Worm (Caenorhabditis elegans) whole organism, late embryonic: Measurements from ENCODE around the gene F56D6.23.

Experiments used
- C08G9.2 ChIP-seq: sonication (generic microtip); optimal IDR thresholded peaks from 2 replicates; lab custom pipeline; 2016; ENCODE audit warnings: mild to moderate bottlenecking, missing genetic modification characterization, moderate library complexity, missing compliant biosample characterization
- C38D4.7 ChIP-seq: fragments of 200-800 bp; sonication (Bioruptor generic); optimal IDR thresholded peaks from 2 replicates; lab custom pipeline; 2018; ENCODE audit warnings: mild to moderate bottlenecking, missing genetic modification characterization, moderate library complexity, missing compliant biosample characterization
- F13H6.1 ChIP-seq: sonication (generic microtip); optimal IDR thresholded peaks from 2 replicates; lab custom pipeline; 2016; ENCODE audit warnings: missing genetic modification characterization, missing compliant biosample characterization
- K02D7.2 ChIP-seq: sonication (generic microtip); optimal IDR thresholded peaks from 2 replicates; lab custom pipeline; 2017; ENCODE audit warnings: mild to moderate bottlenecking, missing genetic modification characterization, missing compliant biosample characterization
- K09A11.1 ChIP-seq: sonication (generic microtip); optimal IDR thresholded peaks from 2 replicates; lab custom pipeline; 2017; ENCODE audit warnings: antibody characterized with exemption, mild to moderate bottlenecking, missing genetic modification characterization, missing compliant biosample characterization; ENCODE audit not compliant: insufficient read depth
- T23F11.4 ChIP-seq: fragments of 200-800 bp; sonication (Bioruptor generic); optimal IDR thresholded peaks from 2 replicates; lab custom pipeline; 2018; ENCODE audit warnings: mild to moderate bottlenecking, missing genetic modification characterization, missing compliant biosample characterization
- Y22D7AL.16 ChIP-seq: sonication (generic microtip); optimal IDR thresholded peaks from 2 replicates; lab custom pipeline; 2016; ENCODE audit warnings: missing genetic modification characterization, missing compliant biosample characterization
- ama-1 ChIP-seq: fragments of 150-350 bp; optimal IDR thresholded peaks from 2 replicates; lab custom pipeline; 2014
- ceh-14 ChIP-seq: sonication (generic microtip); optimal IDR thresholded peaks from 2 replicates; lab custom pipeline; 2016; ENCODE audit warnings: missing genotype, missing genetic modification characterization, missing compliant biosample characterization
- ceh-18 ChIP-seq: sonication (generic microtip); optimal IDR thresholded peaks from 2 replicates; lab custom pipeline; 2016; ENCODE audit warnings: missing genetic modification characterization, missing compliant biosample characterization
- ceh-22 ChIP-seq: sonication (generic microtip); optimal IDR thresholded peaks from 2 replicates; lab custom pipeline; 2017; ENCODE audit warnings: missing biosample characterization, missing genetic modification characterization
- ceh-31 ChIP-seq: sonication (generic microtip); optimal IDR thresholded peaks from 2 replicates; lab custom pipeline; 2016; ENCODE audit warnings: missing genetic modification characterization, missing compliant biosample characterization
- ceh-34 ChIP-seq: sonication (generic microtip); optimal IDR thresholded peaks from 2 replicates; lab custom pipeline; 2016; ENCODE audit warnings: mild to moderate bottlenecking, missing genetic modification characterization, missing compliant biosample characterization
- ceh-45 ChIP-seq: fragments of 200-800 bp; sonication (Bioruptor generic); IDR thresholded peaks from 2 replicates; pipeline ENCODE4 v1.3.6; 2022; ENCODE audit warnings: missing genetic modification reagents, missing genetic modification characterization, missing compliant biosample characterization
- ceh-48 ChIP-seq: sonication (generic microtip); optimal IDR thresholded peaks from 2 replicates; lab custom pipeline; 2016; ENCODE audit warnings: missing genetic modification characterization, inconsistent platforms, missing compliant biosample characterization
- ceh-6 ChIP-seq: fragments of 200-800 bp; sonication (Bioruptor generic); optimal IDR thresholded peaks from 2 replicates; lab custom pipeline; 2018; ENCODE audit warnings: mild to moderate bottlenecking, missing genetic modification characterization, missing compliant biosample characterization
- ceh-9 ChIP-seq: sonication (generic microtip); optimal IDR thresholded peaks from 2 replicates; lab custom pipeline; 2016; ENCODE audit warnings: mild to moderate bottlenecking, missing genetic modification characterization, inconsistent platforms, missing compliant biosample characterization
- dmd-4 ChIP-seq: sonication (generic microtip); optimal IDR thresholded peaks from 2 replicates; lab custom pipeline; 2016; ENCODE audit warnings: borderline replicate concordance, missing genetic modification characterization, missing compliant biosample characterization
- elt-2 ChIP-seq: sonication (generic microtip); optimal IDR thresholded peaks from 2 replicates; lab custom pipeline; 2016; ENCODE audit warnings: missing genetic modification reagents, missing genetic modification characterization, missing compliant biosample characterization
- elt-4 ChIP-seq: sonication (generic microtip); optimal IDR thresholded peaks from 2 replicates; lab custom pipeline; 2016; ENCODE audit warnings: missing genetic modification characterization, missing compliant biosample characterization
- ets-4 ChIP-seq: sonication (generic microtip); optimal IDR thresholded peaks from 2 replicates; lab custom pipeline; 2016; ENCODE audit warnings: missing genetic modification characterization, missing compliant biosample characterization
- fkh-10 ChIP-seq: fragments of 150-350 bp; optimal IDR thresholded peaks from 2 replicates; lab custom pipeline; 2014; ENCODE audit warnings: missing biosample characterization, missing genetic modification reagents, missing genetic modification characterization
- fkh-6 ChIP-seq: sonication (generic microtip); optimal IDR thresholded peaks from 2 replicates; lab custom pipeline; 2016; ENCODE audit warnings: missing genetic modification characterization, missing compliant biosample characterization
- hlh-8 ChIP-seq: sonication (generic microtip); optimal IDR thresholded peaks from 2 replicates; lab custom pipeline; 2016; ENCODE audit warnings: missing genotype, missing genetic modification characterization, missing compliant biosample characterization
- mec-3 ChIP-seq: sonication (generic microtip); optimal IDR thresholded peaks from 2 replicates; lab custom pipeline; 2016; ENCODE audit warnings: borderline replicate concordance, missing genetic modification characterization, missing compliant biosample characterization
- npax-4 ChIP-seq: sonication (generic microtip); optimal IDR thresholded peaks from 2 replicates; lab custom pipeline; 2016; ENCODE audit warnings: missing genetic modification characterization, missing compliant biosample characterization
- odd-2 ChIP-seq: sonication (generic microtip); optimal IDR thresholded peaks from 2 replicates; lab custom pipeline; 2017; ENCODE audit warnings: antibody characterized with exemption, mild to moderate bottlenecking, missing genetic modification characterization, missing compliant biosample characterization
- pat-9 ChIP-seq: fragments of 200-800 bp; sonication (Bioruptor generic); optimal IDR thresholded peaks from 2 replicates; lab custom pipeline; 2018; ENCODE audit warnings: mild to moderate bottlenecking, missing genetic modification characterization, moderate library complexity, missing compliant biosample characterization
- pax-1 ChIP-seq: fragments of 150-350 bp; optimal IDR thresholded peaks from 2 replicates; lab custom pipeline; 2014; ENCODE audit warnings: missing biosample characterization, missing genetic modification characterization
- pha-2 ChIP-seq: sonication (generic microtip); optimal IDR thresholded peaks from 2 replicates; lab custom pipeline; 2017; ENCODE audit warnings: mild to moderate bottlenecking, missing genetic modification characterization, missing compliant biosample characterization
- pqm-1 ChIP-seq: sonication (generic microtip); optimal IDR thresholded peaks from 2 replicates; lab custom pipeline; 2016; ENCODE audit warnings: missing genetic modification characterization, missing compliant biosample characterization
- pros-1 ChIP-seq: fragments of 150-350 bp; optimal IDR thresholded peaks from 2 replicates; lab custom pipeline; 2014; ENCODE audit warnings: missing biosample characterization, missing genetic modification reagents, missing genetic modification characterization
- ref-2 ChIP-seq: sonication (generic microtip); optimal IDR thresholded peaks from 2 replicates; lab custom pipeline; 2016; ENCODE audit warnings: missing genetic modification characterization, missing compliant biosample characterization
- rnt-1 ChIP-seq: sonication (generic microtip); optimal IDR thresholded peaks from 2 replicates; lab custom pipeline; 2016; ENCODE audit warnings: missing genetic modification characterization, missing compliant biosample characterization
- sox-2 ChIP-seq: fragments of 200-800 bp; sonication (Bioruptor generic); IDR thresholded peaks from 2 replicates; pipeline ENCODE4 v1.3.6; 2022; ENCODE audit warnings: missing genetic modification reagents, missing genetic modification characterization, missing compliant biosample characterization
- sox-4 ChIP-seq: sonication (generic microtip); optimal IDR thresholded peaks from 2 replicates; lab custom pipeline; 2017; ENCODE audit warnings: mild to moderate bottlenecking, missing genetic modification characterization, inconsistent platforms, missing compliant biosample characterization
- tbx-2 ChIP-seq: sonication (generic microtip); optimal IDR thresholded peaks from 2 replicates; lab custom pipeline; 2016; ENCODE audit warnings: missing genetic modification characterization, missing compliant biosample characterization
- tbx-7 ChIP-seq: sonication (generic microtip); optimal IDR thresholded peaks from 2 replicates; lab custom pipeline; 2016; ENCODE audit warnings: missing genotype, missing genetic modification characterization, missing compliant biosample characterization
- unc-86 ChIP-seq: sonication (generic microtip); optimal IDR thresholded peaks from 2 replicates; lab custom pipeline; 2016; ENCODE audit warnings: missing genetic modification characterization, missing compliant biosample characterization
- zip-5 ChIP-seq: sonication (generic microtip); optimal IDR thresholded peaks from 2 replicates; lab custom pipeline; 2016; ENCODE audit warnings: missing genetic modification characterization, missing compliant biosample characterization
- ztf-16 ChIP-seq: sonication (generic microtip); optimal IDR thresholded peaks from 2 replicates; lab custom pipeline; 2017; ENCODE audit warnings: missing genetic modification characterization, missing compliant biosample characterization

The F56D6.23 gene

DNA sequence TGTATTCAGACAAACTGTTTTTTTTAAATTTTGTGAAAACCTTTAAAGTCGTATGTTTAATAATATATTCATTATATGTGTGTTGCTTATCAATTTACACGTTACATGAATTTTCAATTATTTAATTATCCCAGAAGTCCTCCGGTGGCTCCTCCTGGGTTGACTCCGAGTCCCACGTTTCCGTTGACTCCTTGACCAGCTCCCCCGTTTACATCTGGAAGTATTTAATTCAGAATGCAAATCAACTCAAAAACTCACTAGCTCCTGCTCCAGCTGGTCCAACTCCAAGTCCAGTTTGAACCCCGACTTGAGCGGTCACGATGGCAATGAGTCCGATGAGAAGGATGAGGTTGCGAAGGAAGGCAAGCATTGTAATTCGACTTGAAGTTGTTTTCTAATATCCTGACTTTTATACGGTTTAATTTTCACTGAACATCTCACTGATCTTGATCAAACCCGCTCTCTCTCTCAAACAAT is 24.2 kb upstream of the F56D6.23 start, which contains the start of gene F56D6.8:
TSS of gene F56D6.8 (minus strand) at position 427 of the 477 bp plus-strand sequence.
- no peak for TF ChIP-seq ceh-22 (tag; lab: Kevin White, UChicago)
- TF ChIP-seq mec-3: no peak
- TF ChIP-seq T23F11.4 (GFP tag; lab: Kevin White, UChicago): no peak
- TF ChIP-seq ref-2 (tag; lab: Kevin White, UChicago): no peak
- no peak for TF ChIP-seq C08G9.2
- TF ChIP-seq, all 69 proteins: peak for 0

DNA sequence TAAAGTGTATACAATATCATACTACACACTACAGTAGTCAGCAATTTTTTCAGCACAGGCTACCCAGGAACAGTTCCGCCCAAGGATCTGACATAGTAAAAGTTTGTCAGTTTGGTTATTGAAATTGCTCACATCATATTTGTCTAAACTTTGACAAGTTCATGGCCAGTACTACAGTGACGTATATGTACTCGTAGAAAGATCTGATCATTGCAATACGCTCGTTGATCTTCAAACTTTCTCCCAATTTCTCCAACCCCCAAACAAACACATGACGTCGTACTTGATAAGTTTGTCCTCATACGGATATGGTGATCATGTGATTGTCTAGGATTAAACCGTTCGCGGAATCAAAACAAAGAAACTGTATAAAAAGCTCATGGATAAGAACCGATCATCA is 23.5 kb upstream of the F56D6.23 start, which contains the start of gene dct-8:
TSS of gene dct-8 (plus strand) at position 301 of the 400 bp plus-strand sequence.
- no peak for TF ChIP-seq C38D4.7
- TF ChIP-seq pax-1 (tag; lab: Kevin White, UChicago): no peak
- TF ChIP-seq Y22D7AL.16 (tag; lab: Kevin White, UChicago): no peak
- TF ChIP-seq ceh-31 (tag; lab: Kevin White, UChicago): no peak
- no peak for TF ChIP-seq pat-9 (tag; lab: Kevin White, UChicago)
- TF ChIP-seq pha-2 (tag; lab: Kevin White, UChicago): no peak
- no peak for TF ChIP-seq ceh-48 (tag; lab: Kevin White, UChicago)
- TF ChIP-seq elt-2: no peak
- no peak for TF ChIP-seq sox-4

DNA sequence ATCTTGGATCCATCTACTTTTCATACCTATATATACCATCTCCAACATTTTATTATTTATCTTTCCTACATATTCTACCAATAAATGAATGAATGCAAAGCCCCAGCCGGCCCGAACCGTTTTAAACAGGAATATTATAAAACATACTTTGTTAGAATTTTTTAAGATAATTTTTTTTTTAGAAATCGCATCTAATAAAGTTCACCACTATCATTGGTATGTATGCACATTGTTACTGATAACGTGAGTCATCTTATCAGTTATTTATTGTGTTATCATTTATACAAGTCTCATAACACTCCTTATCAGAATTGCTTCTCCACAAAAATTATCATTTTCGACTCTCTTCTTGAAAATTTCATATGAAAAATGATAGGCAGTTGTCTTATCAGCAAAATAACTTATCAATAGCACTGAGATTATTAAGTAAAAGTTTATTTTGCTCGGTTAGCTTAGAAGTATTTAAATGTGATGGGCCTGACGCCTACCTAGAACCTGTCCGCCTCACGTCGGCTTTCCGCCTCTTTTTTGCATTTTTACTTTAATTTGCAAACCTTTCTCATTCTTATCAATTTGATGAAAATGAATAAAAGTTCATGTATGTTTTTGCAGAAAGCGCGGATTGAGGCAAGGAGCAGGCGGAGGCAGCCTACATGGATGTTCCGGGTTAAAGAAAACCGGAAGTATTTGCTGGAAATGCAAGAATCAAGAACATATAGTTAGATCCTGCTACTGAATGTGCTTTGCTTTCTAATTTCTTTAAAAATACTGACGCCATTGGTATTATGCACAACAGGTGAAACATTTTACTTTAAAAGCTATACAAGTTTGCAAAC is 18.3 kb upstream of the F56D6.23 start, which contains the start of gene srz-62:
TSS of gene srz-62 (plus strand) at position 786 of the 836 bp plus-strand sequence.
- TF ChIP-seq C38D4.7: no peak
- TF ChIP-seq ceh-6 (GFP tag; lab: Kevin White, UChicago): no peak
- no peak for TF ChIP-seq pros-1
- no peak for TF ChIP-seq ceh-14 (tag; lab: Kevin White, UChicago)
- TF ChIP-seq K02D7.2 (tag; lab: Kevin White, UChicago): no peak
- no peak for TF ChIP-seq npax-4 (tag; lab: Kevin White, UChicago)
- no peak for TF ChIP-seq fkh-6 (tag; lab: Kevin White, UChicago)
- peak; percentile 82 for TF ChIP-seq pqm-1 (tag; lab: Kevin White, UChicago)
- TF ChIP-seq elt-4 (tag; lab: Kevin White, UChicago): no peak
- no peak for TF ChIP-seq ceh-18
- TF ChIP-seq ztf-16 (tag; lab: Kevin White, UChicago): no peak
- no peak for TF ChIP-seq T23F11.4 (GFP tag; lab: Kevin White, UChicago)
- TF ChIP-seq ceh-31 (tag; lab: Kevin White, UChicago): no peak
- TF ChIP-seq tbx-7: no peak
- TF ChIP-seq K09A11.1 (tag; lab: Kevin White, UChicago): no peak
- no peak for TF ChIP-seq tbx-2 (tag; lab: Kevin White, UChicago)
- TF ChIP-seq ets-4 (tag; lab: Kevin White, UChicago): no peak
- peak; percentile 20 for TF ChIP-seq zip-5 (tag; lab: Kevin White, UChicago)
- TF ChIP-seq odd-2: no peak
- no peak for TF ChIP-seq mec-3
- peak; percentile 100 for TF ChIP-seq elt-2

DNA sequence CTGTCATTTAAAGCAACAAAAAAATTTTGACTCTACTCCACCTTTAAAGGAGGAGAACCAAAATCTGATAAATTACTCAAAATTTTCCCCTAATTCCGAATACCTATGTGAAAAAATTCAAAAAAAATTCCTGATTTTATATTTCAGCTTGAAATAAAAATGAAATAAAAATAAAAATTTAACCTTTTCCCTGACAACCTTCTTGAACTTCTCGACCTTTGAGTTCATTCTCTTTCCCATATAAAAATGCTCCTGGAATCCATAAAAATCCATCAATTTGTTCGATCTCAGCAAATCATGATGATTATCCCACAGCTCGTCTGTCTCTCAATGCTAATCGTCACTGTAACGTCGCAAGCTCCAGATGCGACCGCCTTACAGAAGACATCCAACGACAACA is 15.3 kb upstream of the F56D6.23 start, which contains the start of gene F56D6.6:
TSS of gene F56D6.6 (plus strand) at position 301 of the 400 bp plus-strand sequence.
- no peak for TF ChIP-seq F13H6.1 (tag; lab: Kevin White, UChicago)
- TF ChIP-seq npax-4 (tag; lab: Kevin White, UChicago): no peak
- no peak for TF ChIP-seq pat-9 (tag; lab: Kevin White, UChicago)
- TF ChIP-seq sox-2 (GFP tag; lab: Robert Waterston, UW): no peak
- TF ChIP-seq T23F11.4 (GFP tag; lab: Kevin White, UChicago): no peak
- TF ChIP-seq dmd-4 (tag; lab: Kevin White, UChicago): no peak
- TF ChIP-seq ama-1 (lab: Kevin White, UChicago): no peak
- TF ChIP-seq rnt-1 (tag; lab: Kevin White, UChicago): no peak
- no peak for TF ChIP-seq mec-3
- no peak for TF ChIP-seq hlh-8 (tag; lab: Kevin White, UChicago)
- no peak for TF ChIP-seq unc-86 (tag; lab: Kevin White, UChicago)
- no peak for TF ChIP-seq ceh-18
- no peak for TF ChIP-seq fkh-10
- no peak for TF ChIP-seq ceh-45 (GFP tag; lab: Robert Waterston, UW)
- TF ChIP-seq ceh-9 (tag; lab: Kevin White, UChicago): no peak
- no peak for TF ChIP-seq ceh-34
- no peak for TF ChIP-seq zip-5 (tag; lab: Kevin White, UChicago)
- TF ChIP-seq ref-2 (tag; lab: Kevin White, UChicago): no peak
- TF ChIP-seq pros-1: no peak
- TF ChIP-seq pqm-1 (tag; lab: Kevin White, UChicago): no peak
- TF ChIP-seq, all 69 proteins: peak for 0
